Worm (Caenorhabditis elegans): ENCODE data around the gene K10D6.4.
A peak's percentile ranks its signal among the peaks of the same experiment; 100 is the strongest.

The K10D6.4 gene

DNA sequence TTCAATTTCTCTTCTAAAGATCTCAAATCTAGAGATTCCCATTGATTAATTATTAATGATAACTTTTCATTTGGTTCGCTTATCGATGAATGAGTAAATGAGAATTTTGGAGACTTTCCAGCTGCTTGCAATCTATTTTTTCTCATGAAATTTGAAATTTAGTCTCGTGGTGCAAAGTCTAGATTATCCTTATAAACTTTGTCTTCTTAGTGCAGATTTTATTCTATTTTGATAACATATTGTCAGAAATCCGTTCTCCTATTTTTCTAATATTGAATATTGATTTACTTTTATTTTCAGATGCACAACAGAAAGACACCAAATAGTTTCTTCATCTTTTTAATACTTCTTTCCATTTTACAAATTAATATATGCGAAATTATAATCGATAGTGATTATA lies 10.7 kb upstream of the K10D6.4 start, which contains the start of gene lgc-49:
Gene lgc-49 (plus strand): TSS at position 301 of the 400 bp plus-strand sequence.
- TF ChIP-seq elt-4 (tag; optimal IDR thresholded peaks at IDR 0.05) (no peak), lin-11 (tag; optimal IDR thresholded peaks at IDR 0.05) (no peak), nfya-1 (tag; optimal IDR thresholded peaks at IDR 0.05) (no peak), npax-4 (tag; optimal IDR thresholded peaks at IDR 0.05) (no peak), pat-9 (tag; optimal IDR thresholded peaks at IDR 0.05) (no peak), sox-4 (tag; optimal IDR thresholded peaks at IDR 0.05) (no peak), pqm-1 (tag; optimal IDR thresholded peaks at IDR 0.05) (no peak), gmeb-2 (tag; optimal IDR thresholded peaks at IDR 0.05) (no peak), pros-1 (tag; optimal IDR thresholded peaks at IDR 0.05) (no peak), eyg-1 (tag; optimal IDR thresholded peaks at IDR 0.05) (no peak), ceh-14 (tag; optimal IDR thresholded peaks at IDR 0.05) (no peak), hlh-8 (tag; optimal IDR thresholded peaks at IDR 0.05) (no peak), K09A11.1 (tag; optimal IDR thresholded peaks at IDR 0.05; ENCODE audit: insufficient read depth) (no peak)

DNA sequence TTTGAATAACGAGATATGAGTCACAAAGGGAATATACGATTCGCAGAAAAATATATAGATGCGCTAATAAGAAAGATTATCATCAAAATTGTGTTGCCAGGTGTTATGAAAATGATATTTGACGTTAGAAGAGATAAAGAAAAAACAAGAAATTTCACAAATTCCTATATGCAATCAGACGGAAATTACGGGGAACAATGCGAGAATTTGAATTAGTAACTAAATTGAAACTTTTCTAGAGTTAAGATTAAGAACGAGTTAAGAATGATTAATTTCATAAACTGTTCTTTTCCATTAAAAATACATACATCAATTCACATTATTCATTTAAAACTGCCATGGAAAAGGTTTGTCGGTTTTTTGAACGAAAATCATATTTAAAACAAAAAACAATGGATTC lies 5.6 kb upstream of the K10D6.4 start, which contains the start of gene clc-6:
Gene clc-6 (minus strand): TSS at position 101 of the 400 bp plus-strand sequence.
- no peak for TF ChIP-seq unc-86 (tag; optimal IDR thresholded peaks at IDR 0.05)
- no peak for TF ChIP-seq ceh-22 (tag; optimal IDR thresholded peaks at IDR 0.05)
- no peak for TF ChIP-seq pros-1 (tag; optimal IDR thresholded peaks at IDR 0.05)
- TF ChIP-seq fkh-10 (GFP tag; optimal IDR thresholded peaks at IDR 0.05), result no peak
- TF ChIP-seq Y22D7AL.16 (tag; optimal IDR thresholded peaks at IDR 0.05), result no peak
- no peak for TF ChIP-seq F13H6.1 (tag; optimal IDR thresholded peaks at IDR 0.05)
- TF ChIP-seq C08G9.2 (tag; optimal IDR thresholded peaks at IDR 0.05), result no peak

DNA sequence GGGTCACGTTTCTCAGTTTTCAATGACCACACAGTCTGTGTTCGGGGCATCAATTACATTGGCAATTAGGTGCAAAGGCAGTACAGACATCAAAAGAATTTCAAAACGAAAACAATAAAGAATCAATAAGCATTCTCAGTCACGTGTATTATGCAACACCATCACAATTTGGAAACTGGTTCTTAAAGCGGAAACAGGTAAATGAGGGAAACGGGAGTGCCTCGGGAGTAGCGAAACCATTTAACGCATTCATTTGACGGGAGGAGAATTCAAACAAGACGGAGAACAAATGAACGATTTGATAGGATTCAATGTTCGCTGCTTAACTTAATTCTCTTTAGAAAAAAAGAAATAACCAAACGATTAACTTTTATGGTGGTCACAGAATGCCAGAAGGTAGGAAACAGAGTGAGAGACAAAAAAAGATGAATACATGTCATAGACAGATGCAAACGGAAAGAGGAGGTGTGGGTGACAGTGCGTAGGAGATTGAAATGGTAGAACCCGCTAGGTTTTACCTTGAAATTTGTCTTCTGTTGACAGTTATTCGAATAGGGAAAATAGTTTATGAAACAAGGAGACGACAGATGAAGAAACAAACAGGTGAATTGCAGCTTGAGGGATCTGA lies 5.0 kb upstream of the K10D6.4 start:
- no peak for TF ChIP-seq hlh-15 (tag; optimal IDR thresholded peaks at IDR 0.05)
- TF ChIP-seq K09A11.1 (tag; optimal IDR thresholded peaks at IDR 0.05; ENCODE audit: insufficient read depth), result no peak
- TF ChIP-seq ceh-22 (tag; optimal IDR thresholded peaks at IDR 0.05), result no peak
- peak; percentile 32 for TF ChIP-seq ceh-31 (tag; optimal IDR thresholded peaks at IDR 0.05)
- TF ChIP-seq nhr-232 (tag; optimal IDR thresholded peaks at IDR 0.05), result no peak
- TF ChIP-seq ceh-30 (tag; optimal IDR thresholded peaks at IDR 0.05), result no peak
- no peak for TF ChIP-seq sdc-2 (tag; optimal IDR thresholded peaks at IDR 0.05)
- no peak for TF ChIP-seq pqm-1 (tag; optimal IDR thresholded peaks at IDR 0.05)

ce11 chrV:11198094-11198493 lies 3.6 kb upstream of the K10D6.4 start:
- no peak for TF ChIP-seq pat-9 (tag; optimal IDR thresholded peaks at IDR 0.05)
- TF ChIP-seq ama-1 (optimal IDR thresholded peaks at IDR 0.05), result no peak
- TF ChIP-seq che-1 (tag; optimal IDR thresholded peaks at IDR 0.05), result no peak
- TF ChIP-seq dve-1 (tag; optimal IDR thresholded peaks at IDR 0.05), result no peak
- no peak for TF ChIP-seq pag-3 (tag; optimal IDR thresholded peaks at IDR 0.05; ENCODE audit: borderline replicate concordance)
- TF ChIP-seq C38D4.7 (GFP tag; optimal IDR thresholded peaks at IDR 0.05), result no peak
- TF ChIP-seq lim-6 (tag; optimal IDR thresholded peaks at IDR 0.05), result no peak
- no peak for TF ChIP-seq sox-4 (tag; optimal IDR thresholded peaks at IDR 0.05)
- TF ChIP-seq pha-2 (tag; optimal IDR thresholded peaks at IDR 0.05), result no peak
- TF ChIP-seq unc-42 (tag; optimal IDR thresholded peaks at IDR 0.05), result no peak
- no peak for TF ChIP-seq eyg-1 (tag; optimal IDR thresholded peaks at IDR 0.05)
- TF ChIP-seq ceh-19 (GFP tag; optimal IDR thresholded peaks at IDR 0.05), result no peak
- TF ChIP-seq ttx-3 (tag; optimal IDR thresholded peaks at IDR 0.05), result no peak

ce11 chrV:11199497-11199896 lies 2.2 kb upstream of the K10D6.4 start:
- TF ChIP-seq ceh-24 (tag; optimal IDR thresholded peaks at IDR 0.05) (no peak), unc-55 (GFP tag; optimal IDR thresholded peaks at IDR 0.05) (no peak), ceh-30 (tag; optimal IDR thresholded peaks at IDR 0.05) (no peak), npax-4 (tag; optimal IDR thresholded peaks at IDR 0.05) (no peak), unc-42 (tag; optimal IDR thresholded peaks at IDR 0.05) (no peak), hlh-6 (tag; optimal IDR thresholded peaks at IDR 0.05) (no peak), pros-1 (tag; optimal IDR thresholded peaks at IDR 0.05) (no peak), syd-9 (tag; optimal IDR thresholded peaks at IDR 0.05) (no peak), madf-2 (tag; optimal IDR thresholded peaks at IDR 0.05) (no peak), ceh-6 (GFP tag; optimal IDR thresholded peaks at IDR 0.05) (no peak)

Measured in whole organism, late embryonic.